Worm (Caenorhabditis elegans) whole organism, L3 larva: ENCODE measurements around the gene M116.5.

Experiments used
- R02D3.7 ChIP-seq: fragments of 150-350 bp; optimal IDR thresholded peaks from 2 replicates; lab custom pipeline; 2014; ENCODE audit warnings: missing biosample characterization, missing genetic modification characterization
- ZK546.5 ChIP-seq: sonication (generic microtip); optimal IDR thresholded peaks from 2 replicates; lab custom pipeline; 2017; ENCODE audit warnings: missing biosample characterization, missing genetic modification characterization
- aly-2 ChIP-seq: fragments of 150-350 bp; optimal IDR thresholded peaks from 2 replicates; lab custom pipeline; 2014; ENCODE audit warnings: missing biosample characterization, missing genetic modification characterization
- ama-1 ChIP-seq: fragments of 150-350 bp; optimal IDR thresholded peaks from 2 replicates; lab custom pipeline; 2018
- ceh-16 ChIP-seq: sonication (generic microtip); optimal IDR thresholded peaks from 2 replicates; lab custom pipeline; 2017; ENCODE audit warnings: missing biosample characterization, missing genetic modification characterization
- ceh-28 ChIP-seq: fragments of 150-350 bp; optimal IDR thresholded peaks from 2 replicates; lab custom pipeline; 2014; ENCODE audit warnings: missing biosample characterization, missing genetic modification reagents, missing genetic modification characterization
- ceh-82 ChIP-seq: fragments of 150-350 bp; optimal IDR thresholded peaks from 2 replicates; lab custom pipeline; 2014; ENCODE audit warnings: missing biosample characterization, missing genetic modification characterization
- ceh-9 ChIP-seq: sonication (generic microtip); optimal IDR thresholded peaks from 2 replicates; lab custom pipeline; 2018; ENCODE audit warnings: missing biosample characterization, missing genetic modification characterization
- daf-12 ChIP-seq: fragments of 150-350 bp; optimal IDR thresholded peaks from 2 replicates; lab custom pipeline; 2014; ENCODE audit warnings: missing biosample characterization, missing genetic modification reagents, missing genetic modification characterization
- egl-27 ChIP-seq: sonication (generic microtip); optimal IDR thresholded peaks from 4 replicates; lab custom pipeline; 2017; ENCODE audit warnings: missing biosample characterization, missing genetic modification reagents, missing genetic modification characterization
- egl-5 ChIP-seq: fragments of 150-350 bp; optimal IDR thresholded peaks from 2 replicates; lab custom pipeline; 2017; ENCODE audit warnings: missing biosample characterization, missing genetic modification reagents, missing genetic modification characterization, inconsistent platforms
- elt-1 ChIP-seq: fragments of 150-350 bp; optimal IDR thresholded peaks from 2 replicates; lab custom pipeline; 2014; ENCODE audit warnings: missing biosample characterization, missing genetic modification characterization
- elt-2 ChIP-seq: sonication (generic microtip); optimal IDR thresholded peaks from 2 replicates; lab custom pipeline; 2016; ENCODE audit warnings: missing genetic modification reagents, mild to moderate bottlenecking, missing genetic modification characterization, missing compliant biosample characterization
- elt-3 ChIP-seq, 3 experiments: fragments of 150-350 bp in 1 of 3; sonication (generic microtip) in 2 of 3; optimal IDR thresholded peaks; 2 replicates in 2 of 3; 4 replicates in 1 of 3; lab custom pipeline; 2014 to 2017; ENCODE audit warnings: missing biosample characterization in 3 of 3, missing genetic modification characterization in 3 of 3
- eor-1 ChIP-seq, 2 experiments: fragments of 150-350 bp; optimal IDR thresholded peaks; 2 replicates each; lab custom pipeline; 2014 to 2018; ENCODE audit warnings: missing biosample characterization in 2 of 2, missing genetic modification characterization in 2 of 2
- fkh-10 ChIP-seq: sonication (generic microtip); optimal IDR thresholded peaks from 2 replicates; lab custom pipeline; 2017; ENCODE audit warnings: missing biosample characterization, missing genetic modification reagents, missing genetic modification characterization
- fkh-2 ChIP-seq: fragments of 150-350 bp; optimal IDR thresholded peaks from 2 replicates; lab custom pipeline; 2014; ENCODE audit warnings: missing biosample characterization, missing genetic modification reagents, missing genetic modification characterization
- fos-1 ChIP-seq: fragments of 150-350 bp; optimal IDR thresholded peaks from 2 replicates; lab custom pipeline; 2014; ENCODE audit warnings: missing biosample characterization, missing genetic modification characterization
- hmg-11 ChIP-seq: sonication (generic microtip); optimal IDR thresholded peaks from 2 replicates; lab custom pipeline; 2016; ENCODE audit warnings: missing genetic modification characterization, missing compliant biosample characterization
- jun-1 ChIP-seq: fragments of 150-350 bp; optimal IDR thresholded peaks from 2 replicates; lab custom pipeline; 2014; ENCODE audit warnings: missing biosample characterization, missing genetic modification reagents, missing genetic modification characterization
- lin-15B ChIP-seq: fragments of 150-350 bp; optimal IDR thresholded peaks from 2 replicates; lab custom pipeline; 2014; ENCODE audit warnings: missing biosample characterization, missing genetic modification characterization
- lin-39 ChIP-seq: fragments of 150-350 bp; optimal IDR thresholded peaks from 2 replicates; lab custom pipeline; 2018; ENCODE audit warnings: missing biosample characterization, missing genetic modification reagents, missing genetic modification characterization
- lsy-12 ChIP-seq: sonication (generic microtip); optimal IDR thresholded peaks from 2 replicates; lab custom pipeline; 2016; ENCODE audit warnings: mild to moderate bottlenecking, missing genetic modification characterization, missing compliant biosample characterization
- mdl-1 ChIP-seq: fragments of 150-350 bp; optimal IDR thresholded peaks from 2 replicates; lab custom pipeline; 2014; ENCODE audit warnings: missing biosample characterization, missing genetic modification characterization
- mml-1 ChIP-seq: fragments of 150-350 bp; sonication (generic microtip); optimal IDR thresholded peaks from 3 replicates; lab custom pipeline; 2014; ENCODE audit warnings: missing biosample characterization, missing genetic modification characterization
- nfya-1 ChIP-seq: sonication (generic microtip); optimal IDR thresholded peaks from 2 replicates; lab custom pipeline; 2017; ENCODE audit warnings: missing genetic modification characterization, mild to moderate bottlenecking, missing compliant biosample characterization, antibody characterized with exemption, moderate library complexity; ENCODE audit not compliant: insufficient read depth
- nhr-11 ChIP-seq: fragments of 150-350 bp; optimal IDR thresholded peaks from 2 replicates; lab custom pipeline; 2014; ENCODE audit warnings: missing biosample characterization, missing genetic modification characterization
- nhr-12 ChIP-seq: fragments of 150-350 bp; optimal IDR thresholded peaks from 2 replicates; lab custom pipeline; 2014; ENCODE audit warnings: missing biosample characterization, missing genetic modification characterization
- nhr-23 ChIP-seq: fragments of 150-350 bp; optimal IDR thresholded peaks from 2 replicates; lab custom pipeline; 2014; ENCODE audit warnings: missing biosample characterization, missing genetic modification reagents, missing genetic modification characterization
- nhr-237 ChIP-seq: fragments of 150-350 bp; optimal IDR thresholded peaks from 2 replicates; lab custom pipeline; 2014; ENCODE audit warnings: missing biosample characterization, missing genetic modification characterization
- nhr-25 ChIP-seq: sonication (generic microtip); optimal IDR thresholded peaks from 2 replicates; lab custom pipeline; 2017; ENCODE audit warnings: missing biosample characterization, missing genetic modification characterization
- nhr-28 ChIP-seq: fragments of 150-350 bp; optimal IDR thresholded peaks from 2 replicates; lab custom pipeline; 2014; ENCODE audit warnings: missing biosample characterization, missing genetic modification characterization
- nhr-43 ChIP-seq: sonication (generic microtip); optimal IDR thresholded peaks from 2 replicates; lab custom pipeline; 2016; ENCODE audit warnings: mild to moderate bottlenecking, missing genetic modification characterization, missing compliant biosample characterization; ENCODE audit not compliant: poor library complexity, severe bottlenecking
- nhr-67 ChIP-seq: fragments of 150-350 bp; optimal IDR thresholded peaks from 2 replicates; lab custom pipeline; 2014; ENCODE audit warnings: missing biosample characterization, missing genetic modification characterization
- nhr-76 ChIP-seq: fragments of 150-350 bp; sonication (generic microtip); optimal IDR thresholded peaks from 5 replicates; lab custom pipeline; 2014; ENCODE audit warnings: missing biosample characterization, missing genetic modification characterization
- nhr-77 ChIP-seq: fragments of 150-350 bp; optimal IDR thresholded peaks from 2 replicates; lab custom pipeline; 2014; ENCODE audit warnings: missing biosample characterization, missing genetic modification characterization
- pha-4 ChIP-seq: fragments of 150-350 bp; optimal IDR thresholded peaks from 2 replicates; lab custom pipeline; 2014; ENCODE audit warnings: missing biosample characterization, missing genetic modification reagents, missing genetic modification characterization
- pqm-1 ChIP-seq: fragments of 150-350 bp; optimal IDR thresholded peaks from 2 replicates; lab custom pipeline; 2017; ENCODE audit warnings: missing biosample characterization, missing genetic modification characterization, inconsistent platforms
- sea-2 ChIP-seq: fragments of 150-350 bp; sonication (generic microtip); optimal IDR thresholded peaks from 4 replicates; lab custom pipeline; 2014; ENCODE audit warnings: missing biosample characterization, missing genetic modification reagents, missing genetic modification characterization
- skn-1 ChIP-seq: fragments of 150-350 bp; optimal IDR thresholded peaks from 2 replicates; lab custom pipeline; 2014; ENCODE audit warnings: missing biosample characterization, missing genetic modification characterization
- snpc-4 ChIP-seq: fragments of 150-350 bp; optimal IDR thresholded peaks from 2 replicates; lab custom pipeline; 2014; ENCODE audit warnings: missing biosample characterization, missing genetic modification characterization
- tbx-2 ChIP-seq: sonication (generic microtip); optimal IDR thresholded peaks from 2 replicates; lab custom pipeline; 2016; ENCODE audit warnings: mild to moderate bottlenecking, missing genetic modification characterization, missing compliant biosample characterization
- unc-39 ChIP-seq: sonication (generic microtip); optimal IDR thresholded peaks from 4 replicates; lab custom pipeline; 2017; ENCODE audit warnings: missing biosample characterization, missing genetic modification characterization
- unc-62 ChIP-seq: fragments of 150-350 bp; sonication (generic microtip); optimal IDR thresholded peaks from 4 replicates; lab custom pipeline; 2014; ENCODE audit warnings: missing biosample characterization, missing genetic modification reagents, missing genetic modification characterization
- zag-1 ChIP-seq: fragments of 150-350 bp; optimal IDR thresholded peaks from 2 replicates; lab custom pipeline; 2014; ENCODE audit warnings: missing biosample characterization, missing genetic modification characterization
- ztf-11 ChIP-seq: fragments of 150-350 bp; optimal IDR thresholded peaks from 2 replicates; lab custom pipeline; 2014; ENCODE audit warnings: missing biosample characterization, missing genetic modification characterization
- ztf-4 ChIP-seq: fragments of 150-350 bp; optimal IDR thresholded peaks from 2 replicates; lab custom pipeline; 2014; ENCODE audit warnings: missing biosample characterization, missing genetic modification characterization

M116.5 gene

ce11 chrIV:8432709-8433108 is 11.8 kb upstream of the M116.5 start, which contains the start of the genes T26A8.4 and pdtf-1:
TSS of gene T26A8.4 (minus strand) at chrIV:8432893.
TSS of gene pdtf-1 (plus strand) at chrIV:8433038.
- peak; percentile 94 for TF ChIP-seq egl-5 (tag; lab: Kevin White, UChicago)
- TF ChIP-seq nhr-11 = peak; percentile 85
- peak; percentile 79 for TF ChIP-seq egl-27
- peak; percentile 92 for TF ChIP-seq lsy-12
- TF ChIP-seq eor-1 (tag; optimal IDR thresholded peaks at IDR 0.05; lab: Kevin White, UChicago) = no peak
- TF ChIP-seq hmg-11 (tag; lab: Kevin White, UChicago) = peak; percentile 75
- peak; percentile 68 for TF ChIP-seq nhr-76 (tag; lab: Kevin White, UChicago)
- TF ChIP-seq nhr-67 (tag; lab: Kevin White, UChicago) = no peak
- peak; percentile 2 for TF ChIP-seq sea-2 (GFP tag; lab: Kevin White, UChicago)
- TF ChIP-seq daf-12 (tag; lab: Kevin White, UChicago) = no peak
- TF ChIP-seq pha-4 (tag; lab: Kevin White, UChicago) = peak; percentile 99
- TF ChIP-seq nhr-12 (tag; lab: Kevin White, UChicago) = no peak
- peak; percentile 93 for TF ChIP-seq jun-1 (tag; lab: Kevin White, UChicago)
- no peak for TF ChIP-seq aly-2
- TF ChIP-seq nfya-1 (tag; lab: Kevin White, UChicago) = peak; percentile 100
- TF ChIP-seq mdl-1 (tag; lab: Kevin White, UChicago) = peak; percentile 85
- TF ChIP-seq elt-3 (tag; optimal IDR thresholded peaks at IDR 0.05; lab: Kevin White, UChicago) = peak; percentile 1 to 86 (median 40)
- TF ChIP-seq zag-1 (tag; lab: Kevin White, UChicago) = peak; percentile 68
- TF ChIP-seq lin-39 (tag; lab: Kevin White, UChicago) = peak; percentile 98
- TF ChIP-seq snpc-4 (tag; lab: Kevin White, UChicago) = peak; percentile 94
- TF ChIP-seq nhr-23 (tag; lab: Kevin White, UChicago) = peak; percentile 99
- peak; percentile 22 for TF ChIP-seq nhr-28 (tag; lab: Kevin White, UChicago)
- TF ChIP-seq nhr-25 = peak; percentile 99
- peak; percentile 82 for TF ChIP-seq ceh-82 (tag; lab: Kevin White, UChicago)
- TF ChIP-seq ZK546.5 = no peak
- TF ChIP-seq lin-15B (tag; lab: Kevin White, UChicago) = peak; percentile 94
- TF ChIP-seq pqm-1 (tag; lab: Kevin White, UChicago) = peak; percentile 87
- TF ChIP-seq unc-62 (GFP tag; lab: Kevin White, UChicago) = peak; percentile 20
- no peak for TF ChIP-seq nhr-237 (tag; lab: Kevin White, UChicago)
- no peak for TF ChIP-seq ceh-9 (tag; lab: Kevin White, UChicago)
- no peak for TF ChIP-seq ztf-11 (tag; lab: Kevin White, UChicago)
- peak; percentile 94 for TF ChIP-seq skn-1 (tag; lab: Kevin White, UChicago)
- peak; percentile 94 for TF ChIP-seq ama-1 (lab: Kevin White, UChicago)
- peak; percentile 77 for TF ChIP-seq ztf-4 (tag; lab: Kevin White, UChicago)
- no peak for TF ChIP-seq mml-1 (tag; lab: Kevin White, UChicago)
- TF ChIP-seq elt-2 (tag; lab: Kevin White, UChicago) = peak; percentile 77
- peak; percentile 46 for TF ChIP-seq fos-1
- no peak for TF ChIP-seq ceh-16 (tag; lab: Kevin White, UChicago)
- peak; percentile 60 for TF ChIP-seq nhr-77
- peak; percentile 39 for TF ChIP-seq elt-1 (tag; lab: Kevin White, UChicago)
- no peak for TF ChIP-seq fkh-2 (tag; lab: Kevin White, UChicago)
- TF ChIP-seq ceh-28 (tag; lab: Kevin White, UChicago) = peak; percentile 86
- peak; percentile 89 for TF ChIP-seq R02D3.7 (tag; lab: Kevin White, UChicago)
- no peak for TF ChIP-seq unc-39 (tag; lab: Kevin White, UChicago)
- TF ChIP-seq nhr-43 (tag; lab: Kevin White, UChicago) = peak; percentile 93
- TF ChIP-seq fkh-10 = peak; percentile 57
- peak; percentile 64 for TF ChIP-seq tbx-2 (tag; lab: Kevin White, UChicago)
- TF ChIP-seq, all 47 proteins: peak for 34
